Worm (Caenorhabditis elegans) whole organism, young adult: Measurements from ENCODE around the gene riok-3.

Source experiments
- B0019.2 ChIP-seq: fragments of 200-800 bp; sonication (Bioruptor generic); conservative IDR thresholded peaks from 2 replicates; pipeline ENCODE4 v1.3.6; 2022; ENCODE audit warnings: missing genetic modification reagents, missing genetic modification characterization, missing compliant biosample characterization
- C17E4.6 ChIP-seq: fragments of 200-800 bp; sonication (Bioruptor generic); IDR thresholded peaks from 2 replicates; pipeline ENCODE4 v1.3.6; 2022; ENCODE audit warnings: missing genetic modification reagents, missing genetic modification characterization, missing compliant biosample characterization
- F10E7.11 ChIP-seq: sonication (generic microtip); optimal IDR thresholded peaks from 2 replicates; lab custom pipeline; 2017; ENCODE audit warnings: mild to moderate bottlenecking, missing genetic modification characterization, moderate library complexity, missing compliant biosample characterization
- F33H1.4 ChIP-seq: fragments of 200-800 bp; sonication (Bioruptor generic); IDR thresholded peaks from 2 replicates; pipeline ENCODE4 v1.3.6; 2022; ENCODE audit warnings: missing genetic modification reagents, missing genetic modification characterization, missing compliant biosample characterization
- F55B11.4 ChIP-seq: sonication (generic microtip); optimal IDR thresholded peaks from 2 replicates; lab custom pipeline; 2016; ENCODE audit warnings: missing compliant biosample characterization, missing genetic modification characterization, borderline replicate concordance; ENCODE audit not compliant: insufficient read depth
- F57C9.4 ChIP-seq: sonication (generic microtip); optimal IDR thresholded peaks from 2 replicates; lab custom pipeline; 2017; ENCODE audit warnings: mild to moderate bottlenecking, missing genetic modification characterization, missing compliant biosample characterization
- K11D2.4 ChIP-seq: fragments of 200-800 bp; sonication (Bioruptor generic); IDR thresholded peaks from 2 replicates; pipeline ENCODE4 v1.3.6; 2022; ENCODE audit warnings: missing genetic modification reagents, missing genetic modification characterization, missing compliant biosample characterization
- Y56A3A.18 ChIP-seq: fragments of 200-800 bp; sonication (Bioruptor generic); IDR thresholded peaks from 2 replicates; pipeline ENCODE4 v1.3.6; 2022; ENCODE audit warnings: missing genetic modification reagents, missing genetic modification characterization, missing compliant biosample characterization
- Y67H2A.10 ChIP-seq: fragments of 200-800 bp; sonication (Bioruptor generic); conservative IDR thresholded peaks from 2 replicates; pipeline ENCODE4 v1.3.6; 2022; ENCODE audit warnings: missing genetic modification reagents, missing genetic modification characterization, missing compliant biosample characterization
- Y79H2A.3 ChIP-seq: fragments of 200-800 bp; sonication (Bioruptor generic); conservative IDR thresholded peaks from 2 replicates; pipeline ENCODE4 v1.3.6; 2022; ENCODE audit warnings: missing genetic modification reagents, missing genetic modification characterization, missing compliant biosample characterization
- akir-1 ChIP-seq: fragments of 200-800 bp; sonication (Bioruptor generic); optimal IDR thresholded peaks from 2 replicates; lab custom pipeline; 2018; ENCODE audit warnings: mild to moderate bottlenecking, missing genetic modification characterization, moderate library complexity, missing compliant biosample characterization
- bed-2 ChIP-seq: fragments of 200-800 bp; sonication (Bioruptor generic); IDR thresholded peaks from 2 replicates; pipeline ENCODE4 v1.3.6; 2022; ENCODE audit warnings: missing genetic modification reagents, missing genetic modification characterization, missing compliant biosample characterization
- ccch-3 ChIP-seq: fragments of 200-800 bp; sonication (Bioruptor generic); optimal IDR thresholded peaks from 2 replicates; lab custom pipeline; 2018; ENCODE audit warnings: mild to moderate bottlenecking, missing genetic modification characterization, missing compliant biosample characterization
- cebp-1 ChIP-seq, 2 experiments: fragments of 200-800 bp in 1 of 2; sonication (Bioruptor generic) in 1 of 2; sonication (generic microtip) in 1 of 2; IDR thresholded peaks in 1 of 2; optimal IDR thresholded peaks in 1 of 2; 2 replicates each; pipeline versions ENCODE4 v1.3.6 to Lab custom; 2017 to 2022; ENCODE audit warnings: missing compliant biosample characterization in 2 of 2, missing genetic modification characterization in 2 of 2, mild to moderate bottlenecking in 1 of 2, missing genetic modification reagents in 1 of 2, moderate library complexity in 1 of 2
- cebp-2 ChIP-seq: fragments of 200-800 bp; sonication (Bioruptor generic); IDR thresholded peaks from 2 replicates; pipeline ENCODE4 v1.3.6; 2022; ENCODE audit warnings: missing genetic modification characterization, missing compliant biosample characterization
- ceh-100 ChIP-seq: fragments of 200-800 bp; sonication (Bioruptor generic); IDR thresholded peaks from 2 replicates; pipeline ENCODE4 v1.3.6; 2022; ENCODE audit warnings: missing genetic modification reagents, missing genetic modification characterization, missing compliant biosample characterization
- ceh-27 ChIP-seq: fragments of 200-800 bp; sonication (Bioruptor generic); optimal IDR thresholded peaks from 2 replicates; lab custom pipeline; 2018; ENCODE audit warnings: mild to moderate bottlenecking, missing genetic modification characterization, moderate library complexity, missing compliant biosample characterization
- ceh-79 ChIP-seq: sonication (generic microtip); optimal IDR thresholded peaks from 2 replicates; lab custom pipeline; 2017; ENCODE audit warnings: mild to moderate bottlenecking, missing genetic modification characterization, missing compliant biosample characterization
- egl-18 ChIP-seq: fragments of 200-800 bp; sonication (Bioruptor generic); IDR thresholded peaks from 2 replicates; pipeline ENCODE4 v1.3.6; 2022; ENCODE audit warnings: missing genetic modification reagents, missing genetic modification characterization, missing compliant biosample characterization
- egl-44 ChIP-seq: fragments of 200-800 bp; sonication (Bioruptor generic); IDR thresholded peaks from 2 replicates; pipeline ENCODE4 v1.3.6; 2022; ENCODE audit warnings: missing genetic modification reagents, missing genetic modification characterization, missing compliant biosample characterization
- fkh-3 ChIP-seq: sonication (generic microtip); optimal IDR thresholded peaks from 2 replicates; lab custom pipeline; 2016; ENCODE audit warnings: mild to moderate bottlenecking, missing genetic modification characterization, missing compliant biosample characterization
- him-1 ChIP-seq: sonication (generic microtip); optimal IDR thresholded peaks from 2 replicates; lab custom pipeline; 2016; ENCODE audit warnings: missing genotype, missing genetic modification reagents, missing genetic modification characterization, missing compliant biosample characterization
- hlh-26 ChIP-seq: fragments of 200-800 bp; sonication (Bioruptor generic); conservative IDR thresholded peaks from 2 replicates; pipeline ENCODE4 v1.3.6; 2022; ENCODE audit warnings: missing genetic modification reagents, missing genetic modification characterization, missing compliant biosample characterization
- hmg-20 ChIP-seq: fragments of 200-800 bp; sonication (Bioruptor generic); IDR thresholded peaks from 2 replicates; pipeline ENCODE4 v1.3.6; 2022; ENCODE audit warnings: missing genetic modification reagents, missing genetic modification characterization, missing compliant biosample characterization
- hsf-1 ChIP-seq: fragments of 200-800 bp; sonication (Bioruptor generic); IDR thresholded peaks from 2 replicates; pipeline ENCODE4 v1.3.6; 2022; ENCODE audit warnings: missing genetic modification reagents, missing genetic modification characterization, missing compliant biosample characterization
- let-526 ChIP-seq: fragments of 200-800 bp; sonication (Bioruptor generic); IDR thresholded peaks from 2 replicates; pipeline ENCODE4 v1.3.6; 2022; ENCODE audit warnings: missing genetic modification reagents, missing genetic modification characterization, missing compliant biosample characterization
- lin-35 ChIP-seq, 3 experiments: fragments of 150-350 bp in 2 of 3; sonication (generic microtip) in 1 of 3; optimal IDR thresholded peaks; 2 replicates each; lab custom pipeline; 2014 to 2018; ENCODE audit warnings: missing biosample characterization in 3 of 3, missing genetic modification characterization in 3 of 3, missing genetic modification reagents in 3 of 3
- lin-54 ChIP-seq: fragments of 200-800 bp; sonication (Bioruptor generic); optimal IDR thresholded peaks from 2 replicates; lab custom pipeline; 2018; ENCODE audit warnings: mild to moderate bottlenecking, missing genetic modification characterization, missing compliant biosample characterization
- madf-6 ChIP-seq: fragments of 200-800 bp; sonication (Bioruptor generic); IDR thresholded peaks from 2 replicates; pipeline ENCODE4 v1.3.6; 2022; ENCODE audit warnings: missing genetic modification reagents, missing genetic modification characterization, missing compliant biosample characterization
- mxl-1 ChIP-seq: sonication (generic microtip); optimal IDR thresholded peaks from 2 replicates; lab custom pipeline; 2016; ENCODE audit warnings: missing genetic modification characterization, missing compliant biosample characterization
- nfya-2 ChIP-seq: fragments of 200-800 bp; sonication (Bioruptor generic); IDR thresholded peaks from 2 replicates; pipeline ENCODE4 v1.3.6; 2022; ENCODE audit warnings: missing genetic modification reagents, missing genetic modification characterization, missing compliant biosample characterization
- pbrm-1 ChIP-seq: fragments of 200-800 bp; sonication (Bioruptor generic); IDR thresholded peaks from 2 replicates; pipeline ENCODE4 v1.3.6; 2022; ENCODE audit warnings: missing genetic modification reagents, missing genetic modification characterization, missing compliant biosample characterization
- repo-1 ChIP-seq: sonication (generic microtip); optimal IDR thresholded peaks from 2 replicates; lab custom pipeline; 2017; ENCODE audit warnings: mild to moderate bottlenecking, missing genetic modification characterization, missing compliant biosample characterization
- rpc-1 ChIP-seq, 2 experiments: fragments of 150-350 bp in 1 of 2; sonication (generic microtip) in 1 of 2; optimal IDR thresholded peaks; 2 replicates each; lab custom pipeline; 2014 to 2018; ENCODE audit warnings: missing biosample characterization in 1 of 2, missing genetic modification characterization in 1 of 2, missing genetic modification reagents in 1 of 2, missing genotype in 1 of 2
- sea-2 ChIP-seq: fragments of 200-800 bp; sonication (Bioruptor generic); IDR thresholded peaks from 2 replicates; pipeline ENCODE4 v1.3.6; 2022; ENCODE audit warnings: missing genetic modification characterization, missing compliant biosample characterization
- snpc-1.3 ChIP-seq: sonication (generic microtip); optimal IDR thresholded peaks from 2 replicates; lab custom pipeline; 2017; ENCODE audit warnings: missing genetic modification characterization, mild to moderate bottlenecking, missing compliant biosample characterization, antibody characterized with exemption, moderate library complexity, missing genotype, missing genetic modification reagents; ENCODE audit not compliant: insufficient read depth
- snpc-3.4 ChIP-seq: sonication (generic microtip); optimal IDR thresholded peaks from 2 replicates; lab custom pipeline; 2017; ENCODE audit warnings: missing genetic modification characterization, mild to moderate bottlenecking, missing compliant biosample characterization, antibody characterized with exemption, moderate library complexity, missing genotype, missing genetic modification reagents
- snpc-4 ChIP-seq, 5 experiments: fragments of 150-350 bp in 1 of 5; sonication (generic microtip) in 4 of 5; optimal IDR thresholded peaks; 2 replicates each; lab custom pipeline; 2014 to 2018; ENCODE audit warnings: missing genetic modification characterization in 5 of 5, missing biosample characterization in 3 of 5, antibody characterized with exemption in 2 of 5, mild to moderate bottlenecking in 2 of 5, missing compliant biosample characterization in 2 of 5, missing genotype in 2 of 5, moderate library complexity in 2 of 5, missing genetic modification reagents in 1 of 5
- somi-1 ChIP-seq: fragments of 200-800 bp; sonication (Bioruptor generic); optimal IDR thresholded peaks from 2 replicates; lab custom pipeline; 2018; ENCODE audit warnings: mild to moderate bottlenecking, missing genetic modification characterization, missing compliant biosample characterization
- sptf-2 ChIP-seq: fragments of 200-800 bp; sonication (Bioruptor generic); optimal IDR thresholded peaks from 2 replicates; lab custom pipeline; 2018; ENCODE audit warnings: mild to moderate bottlenecking, missing genetic modification characterization, missing compliant biosample characterization
- tbp1 ChIP-seq: fragments of 200-800 bp; sonication (Bioruptor generic); optimal IDR thresholded peaks from 2 replicates; lab custom pipeline; 2018; ENCODE audit warnings: mild to moderate bottlenecking, missing genetic modification characterization, missing compliant biosample characterization
- tbx-9 ChIP-seq: sonication (generic microtip); optimal IDR thresholded peaks from 2 replicates; lab custom pipeline; 2016; ENCODE audit warnings: borderline replicate concordance, missing genetic modification characterization, inconsistent platforms, missing compliant biosample characterization
- tlf-1 ChIP-seq: fragments of 200-800 bp; sonication (Bioruptor generic); optimal IDR thresholded peaks from 2 replicates; lab custom pipeline; 2018; ENCODE audit warnings: mild to moderate bottlenecking, missing genetic modification characterization, missing compliant biosample characterization
- unc-130 ChIP-seq: sonication (generic microtip); optimal IDR thresholded peaks from 2 replicates; lab custom pipeline; 2016; ENCODE audit warnings: missing genetic modification reagents, missing genetic modification characterization, missing compliant biosample characterization
- zim-3 ChIP-seq: sonication (generic microtip); optimal IDR thresholded peaks from 2 replicates; lab custom pipeline; 2017; ENCODE audit warnings: mild to moderate bottlenecking, missing genetic modification characterization, moderate library complexity, missing compliant biosample characterization
- ztf-18 ChIP-seq: sonication (generic microtip); optimal IDR thresholded peaks from 2 replicates; lab custom pipeline; 2016; ENCODE audit warnings: missing genotype, mild to moderate bottlenecking, missing genetic modification characterization, missing compliant biosample characterization
- ztf-22 ChIP-seq: fragments of 200-800 bp; sonication (Bioruptor generic); optimal IDR thresholded peaks from 2 replicates; lab custom pipeline; 2018; ENCODE audit warnings: mild to moderate bottlenecking, missing genetic modification characterization, moderate library complexity, missing compliant biosample characterization

Gene riok-3

ce11 chrIII:9818763-9819162 is 14.0 kb upstream of the riok-3 start, which contains the start of gene panl-3 (continued):
- TF ChIP-seq Y56A3A.18 (GFP tag; lab: Robert Waterston, UW) (no peak), unc-130 (no peak), cebp-2 (no peak), ztf-18 (tag; lab: Kevin White, UChicago) (peak; percentile 31), zim-3 (tag; lab: Kevin White, UChicago) (no peak), rpc-1 (optimal IDR thresholded peaks at IDR 0.05; lab: Kevin White, UChicago) (no peak), rpc-1 (tag; optimal IDR thresholded peaks at IDR 0.05; lab: Kevin White, UChicago) (no peak), pbrm-1 (GFP tag; lab: Robert Waterston, UW) (0 out of 2 replicates have a peak, but pooled peaks have one; percentile 12), ccch-3 (no peak), B0019.2 (GFP tag; lab: Robert Waterston, UW) (no peak), egl-18 (GFP tag; lab: Robert Waterston, UW) (no peak), let-526 (GFP tag; lab: Robert Waterston, UW) (no peak), K11D2.4 (no peak), F57C9.4 (no peak), mxl-1 (no peak), hsf-1 (peak; percentile 26; the same call in 1 of the 2 replicates), snpc-3.4 (tag; lab: Kevin White, UChicago) (no peak), hmg-20 (GFP tag; lab: Robert Waterston, UW) (no peak), egl-44 (GFP tag; lab: Robert Waterston, UW) (no peak), ceh-100 (GFP tag; lab: Robert Waterston, UW) (no peak), ceh-79 (tag; lab: Kevin White, UChicago) (no peak), cebp-1 (GFP tag; IDR thresholded peaks at IDR 0.05; lab: Robert Waterston, UW) (peak; percentile 47; the same call in 1 of the 2 replicates), cebp-1 (tag; optimal IDR thresholded peaks at IDR 0.05; lab: Kevin White, UChicago) (peak; percentile 64), snpc-1.3 (no peak), ztf-22 (no peak), him-1 (tag; lab: Kevin White, UChicago) (no peak), F10E7.11 (tag; lab: Kevin White, UChicago) (no peak), somi-1 (GFP tag; lab: Kevin White, UChicago) (peak; percentile 36), snpc-4 (GFP tag; optimal IDR thresholded peaks at IDR 0.05; lab: Kevin White, UChicago) (no peak), snpc-4 (tag; optimal IDR thresholded peaks at IDR 0.05; lab: Kevin White, UChicago) (peak in 2 of 4 experiments; percentile 31 to 38), F55B11.4 (tag; lab: Kevin White, UChicago) (no peak), sea-2 (no peak), fkh-3 (tag; lab: Kevin White, UChicago) (no peak), tbp1 (no peak), sptf-2 (GFP tag; lab: Kevin White, UChicago) (no peak), hlh-26 (no peak), repo-1 (no peak), bed-2 (GFP tag; lab: Robert Waterston, UW) (no peak), Y67H2A.10 (no peak), F33H1.4 (GFP tag; lab: Robert Waterston, UW) (no peak), lin-54 (peak; percentile 36), C17E4.6 (GFP tag; lab: Robert Waterston, UW) (no peak), lin-35 (GFP tag; optimal IDR thresholded peaks at IDR 0.05; lab: Kevin White, UChicago) (no peak), nfya-2 (GFP tag; lab: Robert Waterston, UW) (no peak), tbx-9 (no peak), Y79H2A.3 (GFP tag; lab: Robert Waterston, UW) (no peak), ceh-27 (GFP tag; lab: Kevin White, UChicago) (peak; percentile 49), tlf-1 (no peak), madf-6 (no peak; the same call in 1 of the 2 replicates), akir-1 (GFP tag; lab: Kevin White, UChicago) (no peak)
